Comparison of ENCODE assay signal across 4 fruit fly cellular contexts in genomic region chrX:8572939-8573594, dm6.
TF ChIP-seq lines count a peak whose summit lies in the region.

TSS of gene spirit (minus strand) at chrX:8573593.

TF ChIP-seq in whole organism, adult, 20 proteins besides CTCF, POLR2A, EP300 and RAD21:
- TF ChIP-seq CG33017 (tag; optimal IDR thresholded peaks at IDR 0.05; lab: Kevin White, UChicago) (no peak), kay (GFP tag; lab: Kevin White, UChicago; ENCODE audit: borderline replicate concordance) (peak; percentile 47)
TF ChIP-seq in whole organism, adult: peak in this region for 1.

TF ChIP-seq in whole organism, prepupa, 60 proteins besides CTCF, POLR2A, EP300 and RAD21 (continues in another document):
- TF ChIP-seq Sox14 (GFP tag; optimal IDR thresholded peaks at IDR 0.05; lab: Kevin White, UChicago) = no peak
- TF ChIP-seq CG8319 (GFP tag; optimal IDR thresholded peaks at IDR 0.05; lab: Kevin White, UChicago) = no peak
- TF ChIP-seq CG10669 (GFP tag; optimal IDR thresholded peaks at IDR 0.05; lab: Kevin White, UChicago) = no peak
- TF ChIP-seq Blimp-1 (GFP tag; optimal IDR thresholded peaks at IDR 0.05; lab: Kevin White, UChicago) = no peak
- no peak for TF ChIP-seq CG1621 (tag; optimal IDR thresholded peaks at IDR 0.05; lab: Kevin White, UChicago)
- no peak for TF ChIP-seq CG6792 (GFP tag; optimal IDR thresholded peaks at IDR 0.05; lab: Kevin White, UChicago)
- no peak for TF ChIP-seq CG8632 (GFP tag; optimal IDR thresholded peaks at IDR 0.05; lab: Kevin White, UChicago)
- TF ChIP-seq CG11902 (GFP tag; optimal IDR thresholded peaks at IDR 0.05; lab: Kevin White, UChicago) = no peak
- TF ChIP-seq Hr4 (GFP tag; optimal IDR thresholded peaks at IDR 0.05; lab: Kevin White, UChicago) = no peak
- no peak for TF ChIP-seq CG9139 (GFP tag; optimal IDR thresholded peaks at IDR 0.05; lab: Kevin White, UChicago)
- TF ChIP-seq lz (GFP tag; optimal IDR thresholded peaks at IDR 0.05; lab: Kevin White, UChicago) = peak; percentile 36
- TF ChIP-seq Ets96B (tag; optimal IDR thresholded peaks at IDR 0.05; lab: Kevin White, UChicago) = no peak
- TF ChIP-seq CG6163 (GFP tag; IDR thresholded peaks at IDR 0.05; lab: Robert Waterston, UW) = 0 out of 3 replicates have a peak, but pooled peaks have one; percentile 31
- TF ChIP-seq CG3032 (tag; optimal IDR thresholded peaks at IDR 0.05; lab: Kevin White, UChicago) = no peak
- no peak for TF ChIP-seq CG7368 (GFP tag; optimal IDR thresholded peaks at IDR 0.05; lab: Kevin White, UChicago)
- TF ChIP-seq Gug (GFP tag; IDR thresholded peaks at IDR 0.05; lab: Robert Waterston, UW) = no peak
- TF ChIP-seq CG8119 (GFP tag; IDR thresholded peaks at IDR 0.05; lab: Robert Waterston, UW) = no peak
- no peak for TF ChIP-seq Smox (GFP tag; optimal IDR thresholded peaks at IDR 0.05; lab: Kevin White, UChicago)
- TF ChIP-seq fd85E (GFP tag; optimal IDR thresholded peaks at IDR 0.05; lab: Kevin White, UChicago) = no peak
- TF ChIP-seq Hr39 (GFP tag; optimal IDR thresholded peaks at IDR 0.05; lab: Kevin White, UChicago) = peak; percentile 47
- TF ChIP-seq CG10631 (GFP tag; optimal IDR thresholded peaks at IDR 0.05; lab: Kevin White, UChicago) = peak; percentile 17
- peak; percentile 26 for TF ChIP-seq Ets21C (GFP tag; optimal IDR thresholded peaks at IDR 0.05; lab: Kevin White, UChicago)
- TF ChIP-seq fd59A (GFP tag; optimal IDR thresholded peaks at IDR 0.05; lab: Kevin White, UChicago) = no peak
- TF ChIP-seq Sox15 (GFP tag; optimal IDR thresholded peaks at IDR 0.05; lab: Kevin White, UChicago) = no peak
- no peak for TF ChIP-seq Lpt (GFP tag; optimal IDR thresholded peaks at IDR 0.05; lab: Kevin White, UChicago)
- peak; percentile 80 for TF ChIP-seq svp (GFP tag; lab: Kevin White, UChicago)
- peak; percentile 49 for TF ChIP-seq Met (GFP tag; optimal IDR thresholded peaks at IDR 0.05; lab: Kevin White, UChicago)
- peak; percentile 20 for TF ChIP-seq CG31627 (GFP tag; optimal IDR thresholded peaks at IDR 0.05; lab: Kevin White, UChicago)
- TF ChIP-seq net (GFP tag; optimal IDR thresholded peaks at IDR 0.05; lab: Kevin White, UChicago) = no peak
- TF ChIP-seq vri (GFP tag; optimal IDR thresholded peaks at IDR 0.05; lab: Kevin White, UChicago) = peak; percentile 63
- no peak for TF ChIP-seq salr (GFP tag; optimal IDR thresholded peaks at IDR 0.05; lab: Kevin White, UChicago)

TF ChIP-seq in whole organism, pupa, 21 proteins besides CTCF, POLR2A, EP300 and RAD21:
- TF ChIP-seq CG17806 (tag; optimal IDR thresholded peaks at IDR 0.05; lab: Kevin White, UChicago) = no peak
- no peak for TF ChIP-seq D1 (tag; optimal IDR thresholded peaks at IDR 0.05; lab: Kevin White, UChicago)
- TF ChIP-seq Ets98B (GFP tag; IDR thresholded peaks at IDR 0.05; lab: Robert Waterston, UW) = 0 out of 2 replicates have a peak, but pooled peaks have one; percentile 10
- TF ChIP-seq CG14655 (GFP tag; optimal IDR thresholded peaks at IDR 0.05; lab: Kevin White, UChicago) = peak; percentile 14
- TF ChIP-seq CG8301 (tag; optimal IDR thresholded peaks at IDR 0.05; lab: Kevin White, UChicago) = peak; percentile 1

TF ChIP-seq in whole organism, wandering third instar larva, 38 proteins besides CTCF, POLR2A, EP300 and RAD21:
- TF ChIP-seq fru (GFP tag; optimal IDR thresholded peaks at IDR 0.05; lab: Kevin White, UChicago) (peak; percentile 16), Sp1 (GFP tag; optimal IDR thresholded peaks at IDR 0.05; lab: Kevin White, UChicago) (peak; percentile 38), brk (GFP tag; optimal IDR thresholded peaks at IDR 0.05; lab: Kevin White, UChicago) (peak; percentile 20), HLH106 (tag; optimal IDR thresholded peaks at IDR 0.05; lab: Kevin White, UChicago) (peak; percentile 25), Hnf4 (GFP tag; optimal IDR thresholded peaks at IDR 0.05; lab: Kevin White, UChicago) (peak; percentile 7), Rel (GFP tag; optimal IDR thresholded peaks at IDR 0.05; lab: Kevin White, UChicago) (no peak), Rel (tag; optimal IDR thresholded peaks at IDR 0.05; lab: Kevin White, UChicago) (peak; percentile 48), h (GFP tag; optimal IDR thresholded peaks at IDR 0.05; lab: Kevin White, UChicago) (peak; percentile 54), ey (GFP tag; optimal IDR thresholded peaks at IDR 0.05; lab: Kevin White, UChicago) (peak; percentile 39), pan (optimal IDR thresholded peaks at IDR 0.05; lab: Kevin White, UChicago) (no peak), OdsH (GFP tag; optimal IDR thresholded peaks at IDR 0.05; lab: Kevin White, UChicago) (peak; percentile 9), foxo (GFP tag; optimal IDR thresholded peaks at IDR 0.05; lab: Kevin White, UChicago) (peak in 1 of 2 experiments; percentile 19), Hr83 (GFP tag; optimal IDR thresholded peaks at IDR 0.05; lab: Kevin White, UChicago; ENCODE audit: poor library complexity, severe bottlenecking) (no peak), rgr (GFP tag; optimal IDR thresholded peaks at IDR 0.05; lab: Kevin White, UChicago) (peak; percentile 25), usp (GFP tag; optimal IDR thresholded peaks at IDR 0.05; lab: Kevin White, UChicago) (no peak), woc (GFP tag; optimal IDR thresholded peaks at IDR 0.05; lab: Kevin White, UChicago) (no peak), Dif (GFP tag; optimal IDR thresholded peaks at IDR 0.05; lab: Kevin White, UChicago; ENCODE audit: partially characterized antibody) (no peak), psq (GFP tag; optimal IDR thresholded peaks at IDR 0.05; lab: Kevin White, UChicago) (no peak)
